Worm (Caenorhabditis elegans) whole organism, late embryonic: ENCODE measurements around the gene pals-20.
A peak's percentile ranks its signal among the peaks of the same experiment; 100 is the strongest.

Source experiments
- C08G9.2 ChIP-seq: sonication (generic microtip); optimal IDR thresholded peaks from 2 replicates; lab custom pipeline; 2016; ENCODE audit warnings: mild to moderate bottlenecking, missing genetic modification characterization, moderate library complexity, missing compliant biosample characterization
- C38D4.7 ChIP-seq: fragments of 200-800 bp; sonication (Bioruptor generic); optimal IDR thresholded peaks from 2 replicates; lab custom pipeline; 2018; ENCODE audit warnings: mild to moderate bottlenecking, missing genetic modification characterization, moderate library complexity, missing compliant biosample characterization
- K02D7.2 ChIP-seq: sonication (generic microtip); optimal IDR thresholded peaks from 2 replicates; lab custom pipeline; 2017; ENCODE audit warnings: mild to moderate bottlenecking, missing genetic modification characterization, missing compliant biosample characterization
- K09A11.1 ChIP-seq: sonication (generic microtip); optimal IDR thresholded peaks from 2 replicates; lab custom pipeline; 2017; ENCODE audit warnings: antibody characterized with exemption, mild to moderate bottlenecking, missing genetic modification characterization, missing compliant biosample characterization; ENCODE audit not compliant: insufficient read depth
- T23F11.4 ChIP-seq: fragments of 200-800 bp; sonication (Bioruptor generic); optimal IDR thresholded peaks from 2 replicates; lab custom pipeline; 2018; ENCODE audit warnings: mild to moderate bottlenecking, missing genetic modification characterization, missing compliant biosample characterization
- Y22D7AL.16 ChIP-seq: sonication (generic microtip); optimal IDR thresholded peaks from 2 replicates; lab custom pipeline; 2016; ENCODE audit warnings: missing genetic modification characterization, missing compliant biosample characterization
- ama-1 ChIP-seq: fragments of 150-350 bp; optimal IDR thresholded peaks from 2 replicates; lab custom pipeline; 2014
- ceh-14 ChIP-seq: sonication (generic microtip); optimal IDR thresholded peaks from 2 replicates; lab custom pipeline; 2016; ENCODE audit warnings: missing genotype, missing genetic modification characterization, missing compliant biosample characterization
- ceh-18 ChIP-seq: sonication (generic microtip); optimal IDR thresholded peaks from 2 replicates; lab custom pipeline; 2016; ENCODE audit warnings: missing genetic modification characterization, missing compliant biosample characterization
- ceh-19 ChIP-seq: fragments of 200-800 bp; sonication (Bioruptor generic); optimal IDR thresholded peaks from 2 replicates; lab custom pipeline; 2018; ENCODE audit warnings: mild to moderate bottlenecking, missing genetic modification characterization, missing compliant biosample characterization
- ceh-2 ChIP-seq: sonication (generic microtip); optimal IDR thresholded peaks from 2 replicates; lab custom pipeline; 2016; ENCODE audit warnings: missing genotype, missing genetic modification characterization, missing compliant biosample characterization
- ceh-45 ChIP-seq: fragments of 200-800 bp; sonication (Bioruptor generic); IDR thresholded peaks from 2 replicates; pipeline ENCODE4 v1.3.6; 2022; ENCODE audit warnings: missing genetic modification reagents, missing genetic modification characterization, missing compliant biosample characterization
- ceh-48 ChIP-seq: sonication (generic microtip); optimal IDR thresholded peaks from 2 replicates; lab custom pipeline; 2016; ENCODE audit warnings: missing genetic modification characterization, inconsistent platforms, missing compliant biosample characterization
- ceh-6 ChIP-seq: fragments of 200-800 bp; sonication (Bioruptor generic); optimal IDR thresholded peaks from 2 replicates; lab custom pipeline; 2018; ENCODE audit warnings: mild to moderate bottlenecking, missing genetic modification characterization, missing compliant biosample characterization
- ceh-9 ChIP-seq: sonication (generic microtip); optimal IDR thresholded peaks from 2 replicates; lab custom pipeline; 2016; ENCODE audit warnings: mild to moderate bottlenecking, missing genetic modification characterization, inconsistent platforms, missing compliant biosample characterization
- che-1 ChIP-seq: sonication (generic microtip); optimal IDR thresholded peaks from 2 replicates; lab custom pipeline; 2016; ENCODE audit warnings: mild to moderate bottlenecking, missing genetic modification characterization, missing compliant biosample characterization
- dmd-4 ChIP-seq: sonication (generic microtip); optimal IDR thresholded peaks from 2 replicates; lab custom pipeline; 2016; ENCODE audit warnings: borderline replicate concordance, missing genetic modification characterization, missing compliant biosample characterization
- dve-1 ChIP-seq: sonication (generic microtip); optimal IDR thresholded peaks from 2 replicates; lab custom pipeline; 2017; ENCODE audit warnings: antibody characterized with exemption, mild to moderate bottlenecking, missing genetic modification characterization, missing compliant biosample characterization
- elt-2 ChIP-seq: sonication (generic microtip); optimal IDR thresholded peaks from 2 replicates; lab custom pipeline; 2016; ENCODE audit warnings: missing genetic modification reagents, missing genetic modification characterization, missing compliant biosample characterization
- fax-1 ChIP-seq: sonication (generic microtip); optimal IDR thresholded peaks from 2 replicates; lab custom pipeline; 2016; ENCODE audit warnings: missing genotype, missing genetic modification characterization, missing compliant biosample characterization
- fkh-10 ChIP-seq: fragments of 150-350 bp; optimal IDR thresholded peaks from 2 replicates; lab custom pipeline; 2014; ENCODE audit warnings: missing biosample characterization, missing genetic modification reagents, missing genetic modification characterization
- gmeb-2 ChIP-seq: sonication (generic microtip); optimal IDR thresholded peaks from 2 replicates; lab custom pipeline; 2016; ENCODE audit warnings: missing genetic modification characterization, inconsistent platforms, missing compliant biosample characterization
- hlh-15 ChIP-seq: sonication (generic microtip); optimal IDR thresholded peaks from 2 replicates; lab custom pipeline; 2016; ENCODE audit warnings: missing genetic modification characterization, missing compliant biosample characterization
- hlh-30 ChIP-seq: sonication (generic microtip); optimal IDR thresholded peaks from 2 replicates; lab custom pipeline; 2017; ENCODE audit warnings: antibody characterized with exemption, missing genetic modification characterization, missing compliant biosample characterization; ENCODE audit not compliant: insufficient read depth
- hlh-6 ChIP-seq: sonication (generic microtip); optimal IDR thresholded peaks from 2 replicates; lab custom pipeline; 2016; ENCODE audit warnings: missing genotype, missing genetic modification characterization, missing compliant biosample characterization
- lim-6 ChIP-seq: sonication (generic microtip); optimal IDR thresholded peaks from 2 replicates; lab custom pipeline; 2016; ENCODE audit warnings: missing genetic modification characterization, missing compliant biosample characterization
- lin-11 ChIP-seq: fragments of 200-800 bp; sonication (Bioruptor generic); optimal IDR thresholded peaks from 2 replicates; lab custom pipeline; 2018; ENCODE audit warnings: mild to moderate bottlenecking, missing genetic modification characterization, missing compliant biosample characterization
- madf-2 ChIP-seq: sonication (generic microtip); optimal IDR thresholded peaks from 2 replicates; lab custom pipeline; 2017; ENCODE audit warnings: missing genetic modification characterization, missing compliant biosample characterization
- mec-3 ChIP-seq: sonication (generic microtip); optimal IDR thresholded peaks from 2 replicates; lab custom pipeline; 2016; ENCODE audit warnings: borderline replicate concordance, missing genetic modification characterization, missing compliant biosample characterization
- nhr-11 ChIP-seq: fragments of 150-350 bp; optimal IDR thresholded peaks from 2 replicates; lab custom pipeline; 2014; ENCODE audit warnings: missing biosample characterization, missing genetic modification characterization
- nhr-232 ChIP-seq: sonication (generic microtip); optimal IDR thresholded peaks from 2 replicates; lab custom pipeline; 2016; ENCODE audit warnings: missing genetic modification characterization, missing compliant biosample characterization
- odd-2 ChIP-seq: sonication (generic microtip); optimal IDR thresholded peaks from 2 replicates; lab custom pipeline; 2017; ENCODE audit warnings: antibody characterized with exemption, mild to moderate bottlenecking, missing genetic modification characterization, missing compliant biosample characterization
- pag-3 ChIP-seq: sonication (generic microtip); optimal IDR thresholded peaks from 2 replicates; lab custom pipeline; 2016; ENCODE audit warnings: missing compliant biosample characterization, missing genetic modification characterization, borderline replicate concordance
- pax-1 ChIP-seq: fragments of 150-350 bp; optimal IDR thresholded peaks from 2 replicates; lab custom pipeline; 2014; ENCODE audit warnings: missing biosample characterization, missing genetic modification characterization
- pqm-1 ChIP-seq: sonication (generic microtip); optimal IDR thresholded peaks from 2 replicates; lab custom pipeline; 2016; ENCODE audit warnings: missing genetic modification characterization, missing compliant biosample characterization
- ref-2 ChIP-seq: sonication (generic microtip); optimal IDR thresholded peaks from 2 replicates; lab custom pipeline; 2016; ENCODE audit warnings: missing genetic modification characterization, missing compliant biosample characterization
- rnt-1 ChIP-seq: sonication (generic microtip); optimal IDR thresholded peaks from 2 replicates; lab custom pipeline; 2016; ENCODE audit warnings: missing genetic modification characterization, missing compliant biosample characterization
- sdc-2 ChIP-seq: sonication (generic microtip); optimal IDR thresholded peaks from 2 replicates; lab custom pipeline; 2016; ENCODE audit warnings: missing genotype, missing genetic modification characterization, missing compliant biosample characterization
- sox-2 ChIP-seq: fragments of 200-800 bp; sonication (Bioruptor generic); IDR thresholded peaks from 2 replicates; pipeline ENCODE4 v1.3.6; 2022; ENCODE audit warnings: missing genetic modification reagents, missing genetic modification characterization, missing compliant biosample characterization
- sox-4 ChIP-seq: sonication (generic microtip); optimal IDR thresholded peaks from 2 replicates; lab custom pipeline; 2017; ENCODE audit warnings: mild to moderate bottlenecking, missing genetic modification characterization, inconsistent platforms, missing compliant biosample characterization
- syd-9 ChIP-seq: sonication (generic microtip); optimal IDR thresholded peaks from 2 replicates; lab custom pipeline; 2016; ENCODE audit warnings: mild to moderate bottlenecking, missing genetic modification characterization, moderate library complexity, missing compliant biosample characterization
- tbx-2 ChIP-seq: sonication (generic microtip); optimal IDR thresholded peaks from 2 replicates; lab custom pipeline; 2016; ENCODE audit warnings: missing genetic modification characterization, missing compliant biosample characterization
- ttx-3 ChIP-seq: sonication (generic microtip); optimal IDR thresholded peaks from 2 replicates; lab custom pipeline; 2016; ENCODE audit warnings: missing genetic modification reagents, missing genetic modification characterization, missing compliant biosample characterization
- unc-3 ChIP-seq, 2 experiments: fragments of 200-800 bp in 1 of 2; sonication (Bioruptor generic) in 1 of 2; sonication (generic microtip) in 1 of 2; conservative IDR thresholded peaks in 1 of 2; optimal IDR thresholded peaks in 1 of 2; 2 replicates each; pipeline versions ENCODE4 v1.3.6 to Lab custom; 2016 to 2022; ENCODE audit warnings: missing compliant biosample characterization in 2 of 2, missing genetic modification characterization in 2 of 2, missing genetic modification reagents in 1 of 2
- unc-86 ChIP-seq: sonication (generic microtip); optimal IDR thresholded peaks from 2 replicates; lab custom pipeline; 2016; ENCODE audit warnings: missing genetic modification characterization, missing compliant biosample characterization
- zip-5 ChIP-seq: sonication (generic microtip); optimal IDR thresholded peaks from 2 replicates; lab custom pipeline; 2016; ENCODE audit warnings: missing genetic modification characterization, missing compliant biosample characterization
- ztf-16 ChIP-seq: sonication (generic microtip); optimal IDR thresholded peaks from 2 replicates; lab custom pipeline; 2017; ENCODE audit warnings: missing genetic modification characterization, missing compliant biosample characterization

pals-20 gene

ce11 chrIII:1428448-1428847 lies 40.3 kb upstream of the pals-20 start:
- TF ChIP-seq fkh-10 (GFP tag; lab: Kevin White, UChicago) (no peak), K09A11.1 (tag; lab: Kevin White, UChicago) (no peak), ztf-16 (tag; lab: Kevin White, UChicago) (no peak)
- TF ChIP-seq, all 69 proteins: peak for 0

DNA sequence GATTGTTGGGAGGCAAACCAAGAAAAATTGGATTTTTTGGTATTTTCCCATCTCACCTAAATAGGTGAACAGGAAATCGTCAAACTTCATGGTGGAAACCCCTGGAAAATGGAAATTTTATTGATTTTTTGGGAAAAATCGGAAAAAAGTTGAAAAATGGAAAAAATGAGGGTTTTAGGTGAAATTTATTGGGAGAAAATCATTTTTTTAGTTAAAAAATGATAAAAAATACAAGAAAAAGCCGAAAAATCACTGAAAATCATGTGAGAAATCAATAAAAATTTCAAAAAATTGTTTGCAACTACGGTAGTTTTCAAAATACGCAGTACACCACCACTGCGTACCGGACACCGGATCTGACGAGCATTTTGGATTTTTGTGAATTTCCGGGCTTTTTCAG lies 39.0 kb upstream of the pals-20 start, which contains the start of gene lelo-2:
Gene lelo-2 (minus strand): TSS at position 101 of the 400 bp plus-strand sequence.
- no peak for TF ChIP-seq sox-4 (tag; lab: Kevin White, UChicago)
- TF ChIP-seq, all 69 proteins: peak for 0

DNA sequence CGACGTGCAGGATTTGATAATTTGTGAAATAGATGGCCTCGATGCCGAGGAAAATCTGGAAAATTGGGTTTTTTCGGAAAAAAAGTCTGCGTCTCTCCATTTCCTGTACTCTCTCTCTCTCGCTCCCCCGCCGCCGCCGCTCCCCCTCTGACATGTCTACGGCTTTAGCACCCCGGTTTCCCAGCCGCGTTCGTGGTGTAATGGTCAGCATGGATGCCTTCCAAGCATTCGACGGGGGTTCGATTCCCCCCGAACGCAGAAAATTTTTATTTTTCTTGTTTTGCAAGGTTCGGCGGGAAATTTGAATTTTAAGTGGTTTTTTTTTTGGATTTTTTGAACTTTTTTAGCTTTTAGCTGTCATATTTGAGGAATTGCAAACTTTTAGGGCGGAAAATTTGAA lies 36.2 kb upstream of the pals-20 start:
- TF ChIP-seq che-1 (tag; lab: Kevin White, UChicago): peak; percentile 76
- TF ChIP-seq Y22D7AL.16 (tag; lab: Kevin White, UChicago): peak; percentile 71
- peak; percentile 69 for TF ChIP-seq hlh-6
- TF ChIP-seq unc-3 (GFP tag; conservative IDR thresholded peaks at IDR 0.05; lab: Robert Waterston, UW): peak; percentile 75
- peak; percentile 48 for TF ChIP-seq unc-3 (tag; optimal IDR thresholded peaks at IDR 0.05; lab: Kevin White, UChicago)
- TF ChIP-seq ceh-9: peak; percentile 38
- peak; percentile 54 for TF ChIP-seq ceh-19 (GFP tag; lab: Kevin White, UChicago)
- peak; percentile 43 for TF ChIP-seq nhr-232 (tag; lab: Kevin White, UChicago)
- peak; percentile 36; the same call in 1 of the 2 replicates for TF ChIP-seq sox-2 (GFP tag; lab: Robert Waterston, UW)
- no peak for TF ChIP-seq pax-1 (tag; lab: Kevin White, UChicago)
- peak; percentile 40 for TF ChIP-seq dve-1 (tag; lab: Kevin White, UChicago)
- no peak for TF ChIP-seq K09A11.1 (tag; lab: Kevin White, UChicago)
- peak; percentile 42 for TF ChIP-seq ceh-48 (tag; lab: Kevin White, UChicago)
- no peak for TF ChIP-seq nhr-11 (tag; lab: Kevin White, UChicago)
- peak; percentile 47 for TF ChIP-seq ztf-16 (tag; lab: Kevin White, UChicago)
- TF ChIP-seq ceh-14: peak; percentile 64
- TF ChIP-seq madf-2 (tag; lab: Kevin White, UChicago): peak; percentile 76
- TF ChIP-seq zip-5 (tag; lab: Kevin White, UChicago): no peak
- TF ChIP-seq sdc-2: peak; percentile 55
- TF ChIP-seq pag-3 (tag; lab: Kevin White, UChicago): peak; percentile 34
- TF ChIP-seq ceh-45 (GFP tag; lab: Robert Waterston, UW): peak; percentile 72; the same call in 1 of the 2 replicates
- TF ChIP-seq ama-1 (lab: Kevin White, UChicago): no peak
- TF ChIP-seq T23F11.4 (GFP tag; lab: Kevin White, UChicago): peak; percentile 9
- peak; percentile 50 for TF ChIP-seq ref-2 (tag; lab: Kevin White, UChicago)
- no peak for TF ChIP-seq fkh-10 (GFP tag; lab: Kevin White, UChicago)
- TF ChIP-seq C38D4.7: peak; percentile 65
- peak; percentile 10 for TF ChIP-seq ceh-2 (tag; lab: Kevin White, UChicago)
- peak; percentile 47 for TF ChIP-seq rnt-1
- peak; percentile 70 for TF ChIP-seq tbx-2 (tag; lab: Kevin White, UChicago)
- peak; percentile 45 for TF ChIP-seq dmd-4 (tag; lab: Kevin White, UChicago)
- TF ChIP-seq ceh-18 (tag; lab: Kevin White, UChicago): peak; percentile 42
- TF ChIP-seq syd-9 (tag; lab: Kevin White, UChicago): no peak
- TF ChIP-seq K02D7.2: peak; percentile 57
- peak; percentile 17 for TF ChIP-seq fax-1 (tag; lab: Kevin White, UChicago)
- peak; percentile 38 for TF ChIP-seq unc-86 (tag; lab: Kevin White, UChicago)
- peak; percentile 20 for TF ChIP-seq lim-6
- peak; percentile 41 for TF ChIP-seq lin-11 (tag; lab: Kevin White, UChicago)
- no peak for TF ChIP-seq hlh-30
- peak; percentile 56 for TF ChIP-seq ceh-6 (GFP tag; lab: Kevin White, UChicago)
- peak; percentile 62 for TF ChIP-seq hlh-15 (tag; lab: Kevin White, UChicago)
- TF ChIP-seq C08G9.2 (tag; lab: Kevin White, UChicago): peak; percentile 65
- peak; percentile 63 for TF ChIP-seq elt-2 (tag; lab: Kevin White, UChicago)
- TF ChIP-seq gmeb-2 (tag; lab: Kevin White, UChicago): peak; percentile 64
- no peak for TF ChIP-seq odd-2 (tag; lab: Kevin White, UChicago)
- peak; percentile 47 for TF ChIP-seq pqm-1 (tag; lab: Kevin White, UChicago)
- peak; percentile 55 for TF ChIP-seq ttx-3 (tag; lab: Kevin White, UChicago)
- TF ChIP-seq mec-3 (tag; lab: Kevin White, UChicago): no peak
